Worm (Caenorhabditis elegans) whole organism, L4 larva: ENCODE data around the gene acs-14.

Experiments used
- D1046.2 ChIP-seq: fragments of 200-800 bp; sonication (Bioruptor generic); IDR thresholded peaks from 2 replicates; pipeline ENCODE4 v1.3.6; 2022; ENCODE audit warnings: missing genetic modification characterization, missing compliant biosample characterization
- F10B5.3 ChIP-seq: sonication (generic microtip); optimal IDR thresholded peaks from 2 replicates; lab custom pipeline; 2016; ENCODE audit warnings: mild to moderate bottlenecking, missing genetic modification characterization, missing compliant biosample characterization
- R02D3.7 ChIP-seq: fragments of 150-350 bp; sonication (generic microtip); optimal IDR thresholded peaks from 3 replicates; lab custom pipeline; 2014; ENCODE audit warnings: missing biosample characterization, missing genetic modification characterization
- T26A8.4 ChIP-seq: fragments of 200-800 bp; sonication (Bioruptor generic); IDR thresholded peaks from 2 replicates; pipeline ENCODE4 v1.3.6; 2022; ENCODE audit warnings: missing genetic modification characterization, missing compliant biosample characterization
- Y48G9A.11 ChIP-seq: fragments of 200-800 bp; sonication (Bioruptor generic); IDR thresholded peaks from 2 replicates; pipeline ENCODE4 v1.3.6; 2022; ENCODE audit warnings: missing genetic modification reagents, missing genetic modification characterization, missing compliant biosample characterization
- Y5F2A.4 ChIP-seq: fragments of 200-800 bp; sonication (Bioruptor generic); optimal IDR thresholded peaks from 2 replicates; lab custom pipeline; 2018; ENCODE audit warnings: mild to moderate bottlenecking, missing genetic modification characterization, missing compliant biosample characterization
- ZK337.2 ChIP-seq: fragments of 200-800 bp; sonication (Bioruptor generic); IDR thresholded peaks from 2 replicates; pipeline ENCODE4 v1.3.6; 2022; ENCODE audit warnings: missing genetic modification reagents, missing genetic modification characterization, missing compliant biosample characterization
- aha-1 ChIP-seq: fragments of 150-350 bp; peaks from one replicate; lab custom pipeline; 2014; ENCODE audit warnings: missing biosample characterization, missing genetic modification characterization
- aly-2 ChIP-seq: sonication (generic microtip); optimal IDR thresholded peaks from 2 replicates; lab custom pipeline; 2018; ENCODE audit warnings: missing biosample characterization, missing genetic modification characterization
- ceh-44 ChIP-seq: fragments of 200-800 bp; sonication (Bioruptor generic); IDR thresholded peaks from 2 replicates; pipeline ENCODE4 v1.3.6; 2022; ENCODE audit warnings: missing genetic modification reagents, missing genetic modification characterization, missing compliant biosample characterization
- ceh-62 ChIP-seq: sonication (generic microtip); optimal IDR thresholded peaks from 2 replicates; lab custom pipeline; 2017; ENCODE audit warnings: missing biosample characterization, missing genetic modification characterization
- ces-1 ChIP-seq: fragments of 150-350 bp; sonication (generic microtip); optimal IDR thresholded peaks from 4 replicates; lab custom pipeline; 2014; ENCODE audit warnings: missing biosample characterization, missing genetic modification reagents, missing genetic modification characterization
- daf-19 ChIP-seq: fragments of 200-800 bp; sonication (Bioruptor generic); conservative IDR thresholded peaks from 2 replicates; pipeline ENCODE4 v1.3.6; 2022; ENCODE audit warnings: missing genetic modification characterization, missing compliant biosample characterization
- dmd-6 ChIP-seq: fragments of 200-800 bp; sonication (Bioruptor generic); IDR thresholded peaks from 2 replicates; pipeline ENCODE4 v1.3.6; 2022; ENCODE audit warnings: missing genetic modification reagents, missing genetic modification characterization, missing compliant biosample characterization
- dmd-8 ChIP-seq: fragments of 200-800 bp; sonication (Bioruptor generic); IDR thresholded peaks from 2 replicates; pipeline ENCODE4 v1.3.6; 2022; ENCODE audit warnings: missing genetic modification characterization, missing compliant biosample characterization
- dpl-1 ChIP-seq: fragments of 150-350 bp; optimal IDR thresholded peaks from 2 replicates; lab custom pipeline; 2014; ENCODE audit warnings: missing biosample characterization, missing genetic modification reagents, missing genetic modification characterization
- dve-1 ChIP-seq: sonication (generic microtip); optimal IDR thresholded peaks from 2 replicates; lab custom pipeline; 2017; ENCODE audit warnings: antibody characterized with exemption, mild to moderate bottlenecking, missing genetic modification characterization, missing compliant biosample characterization; ENCODE audit not compliant: insufficient read depth
- egl-27 ChIP-seq: sonication (generic microtip); optimal IDR thresholded peaks from 3 replicates; lab custom pipeline; 2017; ENCODE audit warnings: missing biosample characterization, missing genetic modification reagents, missing genetic modification characterization
- fkh-10 ChIP-seq: fragments of 150-350 bp; optimal IDR thresholded peaks from 2 replicates; lab custom pipeline; 2014; ENCODE audit warnings: missing biosample characterization, missing genetic modification reagents, missing genetic modification characterization
- fos-1 ChIP-seq: fragments of 150-350 bp; optimal IDR thresholded peaks from 2 replicates; lab custom pipeline; 2014; ENCODE audit warnings: missing biosample characterization, missing genetic modification characterization
- hlh-11 ChIP-seq: fragments of 200-800 bp; sonication (Bioruptor generic); optimal IDR thresholded peaks from 2 replicates; lab custom pipeline; 2018; ENCODE audit warnings: mild to moderate bottlenecking, missing genetic modification characterization, missing compliant biosample characterization
- hlh-30 ChIP-seq: sonication (generic microtip); optimal IDR thresholded peaks from 2 replicates; lab custom pipeline; 2017; ENCODE audit warnings: antibody characterized with exemption, mild to moderate bottlenecking, missing genetic modification characterization, missing compliant biosample characterization; ENCODE audit not compliant: insufficient read depth
- hmg-1.1 ChIP-seq: fragments of 200-800 bp; sonication (Bioruptor generic); IDR thresholded peaks from 2 replicates; pipeline ENCODE4 v1.3.6; 2022; ENCODE audit warnings: missing genetic modification reagents, missing genetic modification characterization, missing compliant biosample characterization
- lim-7 ChIP-seq: fragments of 200-800 bp; sonication (Bioruptor generic); IDR thresholded peaks from 2 replicates; pipeline ENCODE4 v1.3.6; 2022; ENCODE audit warnings: missing genetic modification characterization, missing compliant biosample characterization
- lin-13 ChIP-seq: fragments of 150-350 bp; optimal IDR thresholded peaks from 2 replicates; lab custom pipeline; 2014; ENCODE audit warnings: missing biosample characterization, missing genetic modification reagents, missing genetic modification characterization
- lin-15B ChIP-seq: fragments of 150-350 bp; sonication (generic microtip); optimal IDR thresholded peaks from 3 replicates; lab custom pipeline; 2014; ENCODE audit warnings: missing biosample characterization, missing genetic modification characterization
- lir-3 ChIP-seq: sonication (generic microtip); optimal IDR thresholded peaks from 2 replicates; lab custom pipeline; 2016; ENCODE audit warnings: mild to moderate bottlenecking, missing genetic modification characterization, missing compliant biosample characterization
- lsy-2 ChIP-seq, 2 experiments: fragments of 150-350 bp in 1 of 2; sonication (generic microtip) in 1 of 2; optimal IDR thresholded peaks; 2 replicates each; lab custom pipeline; 2014 to 2017; ENCODE audit warnings: missing biosample characterization in 2 of 2, missing genetic modification characterization in 2 of 2
- mep-1 ChIP-seq: fragments of 150-350 bp; sonication (generic microtip); optimal IDR thresholded peaks from 3 replicates; lab custom pipeline; 2014; ENCODE audit warnings: missing biosample characterization, missing genetic modification characterization
- mes-2 ChIP-seq: sonication (generic microtip); optimal IDR thresholded peaks from 2 replicates; lab custom pipeline; 2016; ENCODE audit warnings: missing genotype, mild to moderate bottlenecking, missing genetic modification characterization, missing compliant biosample characterization; ENCODE audit not compliant: poor library complexity, severe bottlenecking
- mxl-3 ChIP-seq: fragments of 200-800 bp; sonication (Bioruptor generic); optimal IDR thresholded peaks from 2 replicates; lab custom pipeline; 2018; ENCODE audit warnings: mild to moderate bottlenecking, missing genetic modification characterization, missing compliant biosample characterization
- nhr-102 ChIP-seq: sonication (generic microtip); optimal IDR thresholded peaks from 2 replicates; lab custom pipeline; 2016; ENCODE audit warnings: mild to moderate bottlenecking, missing genetic modification characterization, moderate library complexity, missing compliant biosample characterization
- nhr-11 ChIP-seq: fragments of 150-350 bp; optimal IDR thresholded peaks from 2 replicates; lab custom pipeline; 2014; ENCODE audit warnings: missing biosample characterization, missing genetic modification characterization
- nhr-237 ChIP-seq: sonication (generic microtip); optimal IDR thresholded peaks from 2 replicates; lab custom pipeline; 2017; ENCODE audit warnings: missing biosample characterization, missing genetic modification characterization
- nhr-25 ChIP-seq: sonication (generic microtip); optimal IDR thresholded peaks from 2 replicates; lab custom pipeline; 2017; ENCODE audit warnings: missing genetic modification characterization, mild to moderate bottlenecking, missing compliant biosample characterization, antibody characterized with exemption, moderate library complexity, borderline replicate concordance; ENCODE audit not compliant: insufficient read depth
- nhr-6 ChIP-seq: fragments of 150-350 bp; optimal IDR thresholded peaks from 2 replicates; lab custom pipeline; 2014; ENCODE audit warnings: missing biosample characterization, missing genetic modification characterization
- nhr-77 ChIP-seq: fragments of 150-350 bp; optimal IDR thresholded peaks from 2 replicates; lab custom pipeline; 2014; ENCODE audit warnings: missing biosample characterization, missing genetic modification characterization
- rbr-2 ChIP-seq: sonication (generic microtip); optimal IDR thresholded peaks from 2 replicates; lab custom pipeline; 2016; ENCODE audit warnings: missing genotype, missing genetic modification characterization, missing compliant biosample characterization
- saeg-2 ChIP-seq: fragments of 200-800 bp; sonication (Bioruptor generic); IDR thresholded peaks from 2 replicates; pipeline ENCODE4 v1.3.6; 2022; ENCODE audit warnings: missing genetic modification reagents, missing genetic modification characterization, missing compliant biosample characterization
- sdz-12 ChIP-seq: fragments of 200-800 bp; sonication (Bioruptor generic); optimal IDR thresholded peaks from 2 replicates; lab custom pipeline; 2018; ENCODE audit warnings: mild to moderate bottlenecking, missing genetic modification characterization, missing compliant biosample characterization
- set-16 ChIP-seq: fragments of 200-800 bp; sonication (Bioruptor generic); IDR thresholded peaks from 2 replicates; pipeline ENCODE4 v1.3.6; 2022; ENCODE audit warnings: missing genetic modification reagents, missing genetic modification characterization, missing compliant biosample characterization
- skn-1 ChIP-seq: fragments of 150-350 bp; optimal IDR thresholded peaks from 2 replicates; lab custom pipeline; 2014; ENCODE audit warnings: missing biosample characterization, missing genetic modification characterization
- snpc-1.2 ChIP-seq: fragments of 200-800 bp; sonication (Bioruptor generic); IDR thresholded peaks from 2 replicates; pipeline ENCODE4 v1.3.6; 2022; ENCODE audit warnings: missing genetic modification reagents, missing genetic modification characterization, missing compliant biosample characterization
- spr-1 ChIP-seq: sonication (generic microtip); optimal IDR thresholded peaks from 2 replicates; lab custom pipeline; 2016; ENCODE audit warnings: mild to moderate bottlenecking, missing genetic modification characterization, missing compliant biosample characterization
- tra-1 ChIP-seq: fragments of 200-800 bp; sonication (Bioruptor generic); IDR thresholded peaks from 2 replicates; pipeline ENCODE4 v1.3.6; 2022; ENCODE audit warnings: missing genetic modification reagents, missing genetic modification characterization, missing compliant biosample characterization
- unc-130 ChIP-seq: sonication (generic microtip); optimal IDR thresholded peaks from 2 replicates; lab custom pipeline; 2016; ENCODE audit warnings: missing genetic modification reagents, missing genetic modification characterization, missing compliant biosample characterization
- unc-62 ChIP-seq, 3 experiments: fragments of 150-350 bp in 1 of 3; sonication (generic microtip); optimal IDR thresholded peaks in 2 of 3; peaks in 1 of 3; 1 replicate in 1 of 3; 2 replicates in 2 of 3; lab custom pipeline; 2014 to 2017; ENCODE audit warnings: missing biosample characterization in 3 of 3, missing genetic modification characterization in 3 of 3, missing genetic modification reagents in 3 of 3, missing genotype in 1 of 3
- zfp-2 ChIP-seq: sonication (generic microtip); optimal IDR thresholded peaks from 2 replicates; lab custom pipeline; 2016; ENCODE audit warnings: mild to moderate bottlenecking, missing genetic modification characterization, missing compliant biosample characterization
- zip-2 ChIP-seq: fragments of 150-350 bp; optimal IDR thresholded peaks from 2 replicates; lab custom pipeline; 2014; ENCODE audit warnings: missing biosample characterization, missing genetic modification characterization

Gene acs-14

ce11 chrV:9546860-9547269 is 38.9 kb downstream of the acs-14 start, which contains the start of gene his-37 (continued):
- peak; percentile 27 for TF ChIP-seq egl-27 (tag; lab: Kevin White, UChicago)
- peak; percentile 96 for TF ChIP-seq spr-1 (tag; lab: Kevin White, UChicago)
- TF ChIP-seq mxl-3 (GFP tag; lab: Kevin White, UChicago): peak; percentile 99
- peak; percentile 96 for TF ChIP-seq saeg-2

- TF ChIP-seq fos-1 (no peak), nhr-77 (no peak), nhr-102 (tag; lab: Kevin White, UChicago) (no peak), nhr-11 (no peak), nhr-237 (tag; lab: Kevin White, UChicago) (no peak), dmd-6 (GFP tag; lab: Robert Waterston, UW) (peak; percentile 9; the same call in 1 of the 2 replicates), ceh-44 (GFP tag; lab: Robert Waterston, UW) (peak; percentile 91), mep-1 (tag; lab: Kevin White, UChicago) (peak; percentile 40), F10B5.3 (tag; lab: Kevin White, UChicago) (no peak), mes-2 (tag; lab: Kevin White, UChicago) (peak; percentile 78), lin-15B (peak; percentile 20), zip-2 (tag; lab: Kevin White, UChicago) (no peak), R02D3.7 (tag; lab: Kevin White, UChicago) (no peak), aly-2 (tag; lab: Kevin White, UChicago) (no peak), hmg-1.1 (no peak), dpl-1 (GFP tag; lab: Kevin White, UChicago) (peak; percentile 42), nhr-25 (peak; percentile 30), unc-62 (GFP tag; optimal IDR thresholded peaks at IDR 0.05 in 1 of 2; lab: Kevin White, UChicago) (no peak), unc-62 (tag; optimal IDR thresholded peaks at IDR 0.05; lab: Kevin White, UChicago) (no peak), Y48G9A.11 (peak; percentile 83), lin-13 (peak; percentile 34), aha-1 (tag; lab: Kevin White, UChicago) (peak; percentile 94), lim-7 (GFP tag; lab: Robert Waterston, UW) (0 out of 2 replicates have a peak, but pooled peaks have one; percentile 9), sdz-12 (GFP tag; lab: Kevin White, UChicago) (no peak), lsy-2 (tag; optimal IDR thresholded peaks at IDR 0.05; lab: Kevin White, UChicago) (peak in 1 of 2 experiments; percentile 84), dmd-8 (no peak), hlh-11 (tag; lab: Kevin White, UChicago) (peak; percentile 8), daf-19 (GFP tag; lab: Robert Waterston, UW) (no peak), dve-1 (tag; lab: Kevin White, UChicago) (peak; percentile 48), ceh-62 (no peak), Y5F2A.4 (GFP tag; lab: Kevin White, UChicago) (no peak), skn-1 (tag; lab: Kevin White, UChicago) (no peak), D1046.2 (GFP tag; lab: Robert Waterston, UW) (no peak), ces-1 (no peak), tra-1 (GFP tag; lab: Robert Waterston, UW) (peak; percentile 55; the same call in 1 of the 2 replicates), hlh-30 (tag; lab: Kevin White, UChicago) (no peak), ZK337.2 (peak; percentile 44; the same call in 1 of the 2 replicates), nhr-6 (tag; lab: Kevin White, UChicago) (no peak), snpc-1.2 (GFP tag; lab: Robert Waterston, UW) (peak; percentile 84), fkh-10 (GFP tag; lab: Kevin White, UChicago) (no peak), unc-130 (GFP tag; lab: Kevin White, UChicago) (peak; percentile 93), mxl-3 (GFP tag; lab: Kevin White, UChicago) (no peak), T26A8.4 (GFP tag; lab: Robert Waterston, UW) (no peak), set-16 (no peak), lir-3 (tag; lab: Kevin White, UChicago) (no peak), rbr-2 (tag; lab: Kevin White, UChicago) (no peak), zfp-2 (tag; lab: Kevin White, UChicago) (no peak)
Measured at ce11 chrV:9549459-9549858, 41.5 kb downstream of the acs-14 start, which contains the start of gene nstp-10. TSS of gene nstp-10 (minus strand) at chrV:9549836.
